Worm (Caenorhabditis elegans): ENCODE data around the gene grdn-1.

DNA sequence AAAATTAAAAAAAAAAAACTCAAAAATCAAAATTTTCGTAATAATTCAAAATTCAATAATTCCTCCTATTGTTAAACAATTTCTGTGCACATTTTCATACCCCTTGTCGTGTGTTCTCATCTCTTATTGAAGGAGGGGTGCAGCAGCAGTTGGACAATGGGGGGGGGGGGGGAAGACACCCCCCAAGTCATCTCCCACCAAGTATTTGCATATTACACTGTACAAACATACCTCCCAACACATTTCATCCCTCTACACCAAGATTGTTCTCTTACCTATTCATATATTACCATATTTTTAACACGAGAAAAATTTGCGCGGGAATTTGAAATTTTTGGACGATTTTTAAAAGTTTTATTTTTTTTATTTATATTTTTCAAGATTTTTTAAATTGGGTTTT, 3.7 kb downstream of the grdn-1 start:
- TF ChIP-seq ztf-23 (GFP tag; IDR thresholded peaks at IDR 0.05) = 0 out of 2 replicates have a peak, but pooled peaks have one; percentile 8
- no peak for TF ChIP-seq med-1 (GFP tag; optimal IDR thresholded peaks at IDR 0.05; ENCODE audit: insufficient read depth)
- 0 out of 2 replicates have a peak, but pooled peaks have one; percentile 38 for TF ChIP-seq flt-1 (GFP tag; IDR thresholded peaks at IDR 0.05)

All from whole organism, midembryonic.